Fruit fly (Drosophila melanogaster) whole organism, embryonic: ENCODE measurements around the gene CG14797.

Experiments
- CG11560 ChIP-seq: fragments of 200-800 bp; sonication (Bioruptor generic); IDR thresholded peaks from 3 replicates; pipeline ENCODE4 v1.3.6; 2022; ENCODE audit warnings: missing biosample characterization, missing genetic modification characterization
- knrl ChIP-seq: fragments of 200-800 bp; sonication (Bioruptor generic); IDR thresholded peaks from 3 replicates; pipeline ENCODE4 v1.3.6; 2022; ENCODE audit warnings: missing biosample characterization, missing genetic modification characterization; ENCODE audit not compliant: partially characterized antibody
- sug ChIP-seq: fragments of 200-800 bp; optimal IDR thresholded peaks from 2 replicates; lab custom pipeline; 2019; ENCODE audit warnings: missing biosample characterization, mild to moderate bottlenecking, missing genetic modification characterization, moderate library complexity

dm6 chrX:1710082-1710481 lies 28.7 kb downstream of the CG14797 start, which contains the start of gene CG3795:
- TF ChIP-seq sug (tag; lab: Kevin White, UChicago) (no peak), CG11560 (tag; lab: Robert Waterston, UW) (no peak), knrl (no peak)
